Worm (Caenorhabditis elegans): Measurements from ENCODE around the gene srh-266.

The srh-266 gene

ce11 chrV:619054-619453 lies 45.5 kb upstream of the srh-266 start, which contains the start of gene F48G7.4 (continued):
- TF ChIP-seq aly-2 (tag; optimal IDR thresholded peaks at IDR 0.05) (peak; percentile 54), pax-3 (tag; optimal IDR thresholded peaks at IDR 0.05) (peak; percentile 3), ama-1 (optimal IDR thresholded peaks at IDR 0.05) (no peak), hlh-4 (tag; optimal IDR thresholded peaks at IDR 0.05) (no peak), lin-15B (tag; optimal IDR thresholded peaks at IDR 0.05) (no peak), fos-1 (tag; optimal IDR thresholded peaks at IDR 0.05) (peak; percentile 60), fkh-4 (tag; optimal IDR thresholded peaks at IDR 0.05; ENCODE audit: borderline replicate concordance) (no peak), sup-37 (GFP tag; optimal IDR thresholded peaks at IDR 0.05) (no peak), nhr-76 (tag; optimal IDR thresholded peaks at IDR 0.05) (no peak), ceh-63 (GFP tag; optimal IDR thresholded peaks at IDR 0.05) (no peak), mef-2 (tag; optimal IDR thresholded peaks at IDR 0.05) (peak; percentile 24), mab-9 (GFP tag; IDR thresholded peaks at IDR 0.05) (no peak), lin-13 (GFP tag; optimal IDR thresholded peaks at IDR 0.05) (peak; percentile 15), nhr-84 (tag; optimal IDR thresholded peaks at IDR 0.05) (no peak), nhr-47 (tag; optimal IDR thresholded peaks at IDR 0.05) (peak; percentile 86), elt-2 (tag; optimal IDR thresholded peaks at IDR 0.05) (no peak), lin-35 (GFP tag; optimal IDR thresholded peaks at IDR 0.05) (peak; percentile 52 to 64), pag-3 (tag; optimal IDR thresholded peaks at IDR 0.05; ENCODE audit: borderline replicate concordance, insufficient read depth) (no peak), blmp-1 (tag; optimal IDR thresholded peaks at IDR 0.05) (no peak), ceh-90 (tag; optimal IDR thresholded peaks at IDR 0.05) (no peak), nhr-12 (tag; optimal IDR thresholded peaks at IDR 0.05) (no peak), zag-1 (tag; optimal IDR thresholded peaks at IDR 0.05) (peak; percentile 26), lir-3 (tag; optimal IDR thresholded peaks at IDR 0.05; ENCODE audit: poor library complexity) (peak; percentile 62), ces-1 (GFP tag; optimal IDR thresholded peaks at IDR 0.05) (no peak), nhr-90 (tag; optimal IDR thresholded peaks at IDR 0.05; ENCODE audit: poor library complexity) (no peak), tbx-2 (tag; optimal IDR thresholded peaks at IDR 0.05) (peak; percentile 86), irx-1 (tag; optimal IDR thresholded peaks at IDR 0.05) (peak; percentile 47), nhr-28 (tag; optimal IDR thresholded peaks at IDR 0.05) (no peak), unc-62 (GFP tag; optimal IDR thresholded peaks at IDR 0.05) (no peak), lin-39 (tag; optimal IDR thresholded peaks at IDR 0.05) (no peak), ceh-8 (GFP tag; optimal IDR thresholded peaks at IDR 0.05) (no peak), ets-5 (GFP tag; IDR thresholded peaks at IDR 0.05) (no peak), nhr-19 (GFP tag; conservative IDR thresholded peaks at IDR 0.05) (peak; percentile 60), fkh-8 (tag; optimal IDR thresholded peaks at IDR 0.05) (peak; percentile 91), egl-13 (tag; optimal IDR thresholded peaks at IDR 0.05) (peak; percentile 55), elt-3 (tag; optimal IDR thresholded peaks at IDR 0.05) (peak in 1 of 6 experiments; percentile 23), unc-86 (tag; optimal IDR thresholded peaks at IDR 0.05) (peak; percentile 90), lsy-2 (tag; optimal IDR thresholded peaks at IDR 0.05) (peak in 1 of 2 experiments; percentile 72), nhr-77 (tag; optimal IDR thresholded peaks at IDR 0.05) (peak; percentile 23), nhr-20 (tag; optimal IDR thresholded peaks at IDR 0.05) (peak; percentile 91), ztf-11 (tag; optimal IDR thresholded peaks at IDR 0.05) (no peak), hlh-17 (GFP tag; optimal IDR thresholded peaks at IDR 0.05; ENCODE audit: borderline replicate concordance) (no peak), unc-30 (tag; optimal IDR thresholded peaks at IDR 0.05) (no peak), sptf-1 (tag; optimal IDR thresholded peaks at IDR 0.05) (no peak), grh-1 (GFP tag; IDR thresholded peaks at IDR 0.05) (peak; percentile 48; the same call in 1 of the 2 replicates), tlp-1 (tag; optimal IDR thresholded peaks at IDR 0.05) (no peak), F16B12.6 (tag; optimal IDR thresholded peaks at IDR 0.05) (peak; percentile 5), efl-3 (GFP tag; optimal IDR thresholded peaks at IDR 0.05) (no peak), ceh-88 (GFP tag; IDR thresholded peaks at IDR 0.05) (no peak), jun-1 (tag; optimal IDR thresholded peaks at IDR 0.05) (peak; percentile 64), snu-23 (GFP tag; optimal IDR thresholded peaks at IDR 0.05) (peak; percentile 86), mep-1 (tag; optimal IDR thresholded peaks at IDR 0.05) (peak; percentile 25), aha-1 (tag; optimal IDR thresholded peaks at IDR 0.05) (no peak)

Measured in whole organism, L1 larva.